Worm (Caenorhabditis elegans): ENCODE data around the gene T27E9.2.
A peak's percentile ranks its signal among the peaks of the same experiment; 100 is the strongest.

The T27E9.2 gene

ce11 chrIII:13426036-13426435 is 36.3 kb downstream of the T27E9.2 start, which contains the start of gene cope-1 (continued):
- TF ChIP-seq ama-1 (optimal IDR thresholded peaks at IDR 0.05) (no peak), elt-3 (tag; optimal IDR thresholded peaks at IDR 0.05) (no peak), fkh-4 (tag; optimal IDR thresholded peaks at IDR 0.05; ENCODE audit: borderline replicate concordance) (no peak), sox-4 (tag; optimal IDR thresholded peaks at IDR 0.05) (no peak), nhr-12 (tag; optimal IDR thresholded peaks at IDR 0.05) (no peak), nhr-20 (tag; optimal IDR thresholded peaks at IDR 0.05) (no peak), skn-1 (tag; optimal IDR thresholded peaks at IDR 0.05) (no peak), aha-1 (tag; optimal IDR thresholded peaks at IDR 0.05) (no peak), ztf-4 (tag; optimal IDR thresholded peaks at IDR 0.05) (no peak), ets-5 (GFP tag; IDR thresholded peaks at IDR 0.05) (no peak), ceh-90 (tag; optimal IDR thresholded peaks at IDR 0.05) (no peak), elt-2 (tag; optimal IDR thresholded peaks at IDR 0.05) (no peak), efl-3 (GFP tag; optimal IDR thresholded peaks at IDR 0.05) (no peak), fos-1 (tag; optimal IDR thresholded peaks at IDR 0.05) (no peak), lir-3 (tag; optimal IDR thresholded peaks at IDR 0.05; ENCODE audit: poor library complexity) (no peak), aly-2 (tag; optimal IDR thresholded peaks at IDR 0.05) (no peak), mep-1 (tag; optimal IDR thresholded peaks at IDR 0.05) (peak; percentile 32), blmp-1 (tag; optimal IDR thresholded peaks at IDR 0.05) (peak; percentile 47), ztf-11 (tag; optimal IDR thresholded peaks at IDR 0.05) (no peak), mdl-1 (tag; optimal IDR thresholded peaks at IDR 0.05) (no peak), C16A3.4 (tag; optimal IDR thresholded peaks at IDR 0.05) (no peak), grh-1 (GFP tag; IDR thresholded peaks at IDR 0.05) (no peak), lin-39 (tag; optimal IDR thresholded peaks at IDR 0.05) (no peak), fkh-10 (GFP tag; optimal IDR thresholded peaks at IDR 0.05) (no peak), unc-86 (tag; optimal IDR thresholded peaks at IDR 0.05) (no peak), F16B12.6 (tag; optimal IDR thresholded peaks at IDR 0.05) (peak; percentile 81), mab-9 (GFP tag; IDR thresholded peaks at IDR 0.05) (no peak), nhr-85 (tag) (no peak), zag-1 (tag; optimal IDR thresholded peaks at IDR 0.05) (no peak), lsy-2 (tag; optimal IDR thresholded peaks at IDR 0.05) (peak; percentile 22 to 69)

DNA sequence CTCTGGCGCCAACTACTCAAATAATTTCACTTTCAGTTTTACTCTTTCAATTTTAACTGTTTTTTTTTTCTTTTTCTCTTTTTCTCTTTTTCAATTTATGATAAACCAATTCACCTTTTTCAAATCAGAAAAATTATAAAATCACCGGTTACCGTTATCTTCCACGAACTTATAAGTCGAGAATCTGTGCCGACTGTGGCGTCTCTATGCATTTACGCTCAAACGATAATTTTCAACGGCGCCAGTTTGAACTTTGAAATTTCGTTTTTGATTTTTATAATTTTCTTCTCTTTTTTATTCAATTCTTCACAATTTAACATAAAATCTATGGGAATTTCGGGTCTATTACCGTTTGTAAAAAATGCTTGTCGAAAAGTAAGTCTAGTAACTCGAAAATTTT is 39.0 kb downstream of the T27E9.2 start, which contains the start of gene exo-1:
exo-1 (plus strand) TSS at position 101 of the 400 bp plus-strand sequence.
- TF ChIP-seq hlh-17 (GFP tag; optimal IDR thresholded peaks at IDR 0.05; ENCODE audit: borderline replicate concordance) = no peak
- TF ChIP-seq unc-62 (GFP tag; optimal IDR thresholded peaks at IDR 0.05) = no peak
- no peak for TF ChIP-seq isw-1 (GFP tag; IDR thresholded peaks at IDR 0.05)
- TF ChIP-seq F16B12.6 (tag; optimal IDR thresholded peaks at IDR 0.05) = peak; percentile 65
- no peak for TF ChIP-seq fkh-4 (tag; optimal IDR thresholded peaks at IDR 0.05; ENCODE audit: borderline replicate concordance)
- peak; percentile 50 for TF ChIP-seq rnt-1 (tag; optimal IDR thresholded peaks at IDR 0.05)
- no peak for TF ChIP-seq pag-3 (tag; optimal IDR thresholded peaks at IDR 0.05; ENCODE audit: borderline replicate concordance, insufficient read depth)
- no peak for TF ChIP-seq Y116A8C.19 (tag; optimal IDR thresholded peaks at IDR 0.05; ENCODE audit: borderline replicate concordance)
- peak; percentile 56 for TF ChIP-seq skn-1 (tag; optimal IDR thresholded peaks at IDR 0.05)
- TF ChIP-seq elt-2 (tag; optimal IDR thresholded peaks at IDR 0.05) = no peak
- peak; percentile 26 for TF ChIP-seq vab-15 (tag; optimal IDR thresholded peaks at IDR 0.05)
- TF ChIP-seq unc-30 (tag; optimal IDR thresholded peaks at IDR 0.05) = no peak
- TF ChIP-seq nhr-90 (tag; optimal IDR thresholded peaks at IDR 0.05; ENCODE audit: poor library complexity) = peak; percentile 52
- TF ChIP-seq nhr-71 (tag; optimal IDR thresholded peaks at IDR 0.05) = peak; percentile 61
- no peak for TF ChIP-seq efl-3 (GFP tag; optimal IDR thresholded peaks at IDR 0.05)
- no peak for TF ChIP-seq mef-2 (tag; optimal IDR thresholded peaks at IDR 0.05)
- no peak for TF ChIP-seq hpl-2 (GFP tag; optimal IDR thresholded peaks at IDR 0.05)
- no peak for TF ChIP-seq lin-14 (GFP tag; optimal IDR thresholded peaks at IDR 0.05)
- no peak for TF ChIP-seq ceh-90 (tag; optimal IDR thresholded peaks at IDR 0.05)
- peak; percentile 2 for TF ChIP-seq fos-1 (tag; optimal IDR thresholded peaks at IDR 0.05)
- no peak for TF ChIP-seq C34B4.2 (tag; optimal IDR thresholded peaks at IDR 0.05)
- no peak for TF ChIP-seq sptf-1 (tag; optimal IDR thresholded peaks at IDR 0.05)
- TF ChIP-seq xbp-1 (tag; optimal IDR thresholded peaks at IDR 0.05) = no peak
- TF ChIP-seq irx-1 (tag; optimal IDR thresholded peaks at IDR 0.05) = no peak
- TF ChIP-seq nhr-20 (tag; optimal IDR thresholded peaks at IDR 0.05) = peak; percentile 43
- no peak for TF ChIP-seq swsn-7 (tag; optimal IDR thresholded peaks at IDR 0.05)
- no peak for TF ChIP-seq nhr-76 (tag; optimal IDR thresholded peaks at IDR 0.05)
- TF ChIP-seq alr-1 (tag; optimal IDR thresholded peaks at IDR 0.05; ENCODE audit: borderline replicate concordance) = no peak
- TF ChIP-seq lin-13 (GFP tag; optimal IDR thresholded peaks at IDR 0.05) = peak; percentile 58
- no peak for TF ChIP-seq nhr-237 (tag; optimal IDR thresholded peaks at IDR 0.05)
- peak in 3 of 6 experiments; percentile 40 to 89 (median 45) for TF ChIP-seq elt-3 (tag; optimal IDR thresholded peaks at IDR 0.05)
- no peak for TF ChIP-seq nhr-84 (tag; optimal IDR thresholded peaks at IDR 0.05)
